Fruit fly (Drosophila melanogaster) Kc167 (cell line): ENCODE measurements around the gene dob.

ENCODE experiments used
- h ChIP-seq: fragments of >200 bp; optimal IDR thresholded peaks from 3 replicates; lab custom pipeline; 2018; ENCODE audit warnings: missing external identifiers
- insv ChIP-seq: fragments of >200 bp; optimal IDR thresholded peaks from 3 replicates; lab custom pipeline; 2018; ENCODE audit warnings: missing external identifiers

DNA sequence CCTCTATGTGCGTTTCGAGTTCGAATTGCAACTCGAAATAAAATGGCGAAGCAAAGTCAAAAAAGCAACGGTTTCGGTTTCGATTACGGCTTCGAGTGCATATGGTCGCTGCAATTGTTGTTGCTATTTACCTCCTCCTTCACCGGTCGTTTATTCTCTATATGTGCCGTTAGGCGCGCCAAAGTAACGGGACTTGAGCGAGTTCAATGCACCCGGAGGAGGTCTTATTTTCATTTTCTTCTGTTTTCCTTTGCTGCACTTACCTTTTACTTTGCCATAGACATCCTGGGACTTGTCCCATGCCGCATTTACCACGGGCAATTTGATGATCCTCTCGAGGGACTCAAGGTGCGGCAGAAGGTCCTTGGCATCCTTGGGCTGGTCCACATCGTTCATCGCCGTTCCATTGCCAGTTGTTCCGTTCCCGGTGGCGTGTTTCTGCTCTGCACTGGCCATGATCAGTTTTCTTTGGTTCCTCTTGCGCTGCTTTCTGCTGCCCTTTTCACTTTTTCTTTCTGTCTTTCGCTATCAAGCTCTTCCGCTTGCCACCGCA is 8.8 kb downstream of the dob start:
- TF ChIP-seq insv (lab: Kevin White, UChicago): no peak
- no peak for TF ChIP-seq h (lab: Kevin White, UChicago)
